Fruit fly (Drosophila melanogaster): ENCODE results near the gene ND-ACP.
A peak's percentile ranks its signal among the peaks of the same experiment; 100 is the strongest.

ND-ACP gene

DNA sequence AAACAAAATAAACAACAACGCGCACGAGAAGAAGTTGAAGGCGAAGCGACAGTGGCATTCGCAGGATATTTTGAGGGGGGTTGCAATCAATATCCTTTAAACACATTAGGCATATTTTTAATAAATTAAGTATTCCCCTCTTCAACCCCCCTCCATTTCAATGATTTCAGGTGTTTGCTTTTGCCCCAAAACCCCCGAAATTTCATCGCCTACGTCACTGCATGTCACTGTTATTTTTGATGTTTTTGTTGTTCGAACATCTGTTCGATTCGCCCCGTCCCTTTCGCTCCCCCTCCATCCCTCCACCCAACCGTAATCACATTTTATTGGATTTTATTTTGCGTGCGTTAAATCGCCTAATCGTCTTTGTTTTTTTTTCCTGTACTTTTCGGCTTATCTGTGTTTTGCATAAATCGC lies 38.5 kb downstream of the ND-ACP start (continued):
- TF ChIP-seq maf-S (GFP tag; optimal IDR thresholded peaks at IDR 0.05): peak; percentile 75
- peak; percentile 81 for TF ChIP-seq CG7271 (tag; optimal IDR thresholded peaks at IDR 0.05)
- TF ChIP-seq Tbp (GFP tag; optimal IDR thresholded peaks at IDR 0.05): no peak
- peak; percentile 60 for TF ChIP-seq NC2β (GFP tag; optimal IDR thresholded peaks at IDR 0.05)
- peak; percentile 72 for TF ChIP-seq CG15269 (tag; optimal IDR thresholded peaks at IDR 0.05)
- TF ChIP-seq CG6254 (GFP tag; optimal IDR thresholded peaks at IDR 0.05): peak; percentile 55
- TF ChIP-seq Ets97D (GFP tag; optimal IDR thresholded peaks at IDR 0.05): peak; percentile 62
- peak; percentile 56 for TF ChIP-seq repo (GFP tag; optimal IDR thresholded peaks at IDR 0.05)
- no peak for TF ChIP-seq MESR4 (GFP tag; optimal IDR thresholded peaks at IDR 0.05)
- no peak for TF ChIP-seq CG30020 (tag; optimal IDR thresholded peaks at IDR 0.05)
- TF ChIP-seq chm (GFP tag; IDR thresholded peaks at IDR 0.05): peak; percentile 91
- TF ChIP-seq CG14441 (GFP tag; IDR thresholded peaks at IDR 0.05): peak; percentile 88
- TF ChIP-seq bsh (GFP tag; optimal IDR thresholded peaks at IDR 0.05): peak in 1 of 2 experiments; percentile 78
- peak; percentile 59; the same call in 1 of the 2 replicates for TF ChIP-seq MBD-R2 (GFP tag; IDR thresholded peaks at IDR 0.05)
- TF ChIP-seq usp (GFP tag; optimal IDR thresholded peaks at IDR 0.05): no peak
- peak; percentile 74 for TF ChIP-seq nmo (GFP tag; optimal IDR thresholded peaks at IDR 0.05)
- TF ChIP-seq zen2 (GFP tag; IDR thresholded peaks at IDR 0.05; ENCODE audit: partially characterized antibody): 0 out of 3 replicates have a peak, but pooled peaks have one; percentile 34
- TF ChIP-seq CG15073 (GFP tag; optimal IDR thresholded peaks at IDR 0.05): no peak
- peak; percentile 51 for TF ChIP-seq CG10147 (GFP tag; optimal IDR thresholded peaks at IDR 0.05)
- TF ChIP-seq fu2 (GFP tag; optimal IDR thresholded peaks at IDR 0.05): no peak
- peak; percentile 81 for TF ChIP-seq Rx (GFP tag; IDR thresholded peaks at IDR 0.05)
- TF ChIP-seq crp (GFP tag; optimal IDR thresholded peaks at IDR 0.05): peak in 1 of 2 experiments; percentile 57
- peak in 1 of 3 experiments; percentile 79 for TF ChIP-seq lola (GFP tag; optimal IDR thresholded peaks at IDR 0.05)
- peak; percentile 38 for TF ChIP-seq trem (tag; optimal IDR thresholded peaks at IDR 0.05)
- no peak for TF ChIP-seq Dll (GFP tag; IDR thresholded peaks at IDR 0.05; ENCODE audit: partially characterized antibody)
- TF ChIP-seq CG4404 (GFP tag; IDR thresholded peaks at IDR 0.05): peak; percentile 97
- TF ChIP-seq YL-1 (GFP tag; optimal IDR thresholded peaks at IDR 0.05): no peak
- no peak for TF ChIP-seq Doc3 (GFP tag; IDR thresholded peaks at IDR 0.05; ENCODE audit: partially characterized antibody)
- no peak for TF ChIP-seq Dip2 (GFP tag; IDR thresholded peaks at IDR 0.05)
- peak; percentile 46 for TF ChIP-seq CG15479 (GFP tag; optimal IDR thresholded peaks at IDR 0.05)
- TF ChIP-seq Oli (tag; optimal IDR thresholded peaks at IDR 0.05): peak; percentile 78
- TF ChIP-seq CG18599 (GFP tag; optimal IDR thresholded peaks at IDR 0.05): peak; percentile 88
- TF ChIP-seq gem (tag; optimal IDR thresholded peaks at IDR 0.05): peak; percentile 84
- TF ChIP-seq CG3726 (GFP tag; IDR thresholded peaks at IDR 0.05): peak; percentile 87
- TF ChIP-seq CG10209 (GFP tag; optimal IDR thresholded peaks at IDR 0.05): peak; percentile 81
- peak; percentile 33 for TF ChIP-seq CG15011 (GFP tag; optimal IDR thresholded peaks at IDR 0.05)
- peak; percentile 59; the same call in 1 of the 2 replicates for TF ChIP-seq dati (GFP tag; IDR thresholded peaks at IDR 0.05)
- TF ChIP-seq CG8388 (GFP tag; optimal IDR thresholded peaks at IDR 0.05): peak; percentile 54
- peak; percentile 57 for TF ChIP-seq CG11398 (GFP tag; optimal IDR thresholded peaks at IDR 0.05)
- TF ChIP-seq HLH54F (GFP tag; optimal IDR thresholded peaks at IDR 0.05): peak; percentile 69
- peak; percentile 36 for TF ChIP-seq Sry-δ (GFP tag; optimal IDR thresholded peaks at IDR 0.05)
- peak; percentile 46 for TF ChIP-seq CG4617 (GFP tag; optimal IDR thresholded peaks at IDR 0.05; ENCODE audit: borderline replicate concordance)
- no peak for TF ChIP-seq br (optimal IDR thresholded peaks at IDR 0.05)
- TF ChIP-seq twi (tag; optimal IDR thresholded peaks at IDR 0.05): peak; percentile 77
- TF ChIP-seq run (tag; optimal IDR thresholded peaks at IDR 0.05): peak; percentile 44
- peak; percentile 79 to 84 for TF ChIP-seq dpn (GFP tag; optimal IDR thresholded peaks at IDR 0.05)
- TF ChIP-seq hth (optimal IDR thresholded peaks at IDR 0.05): no peak
- TF ChIP-seq insv (GFP tag; optimal IDR thresholded peaks at IDR 0.05): no peak
- peak; percentile 74 for TF ChIP-seq caup (GFP tag; optimal IDR thresholded peaks at IDR 0.05; ENCODE audit: severe bottlenecking)
- TF ChIP-seq Chrac-16 (GFP tag; optimal IDR thresholded peaks at IDR 0.05): peak; percentile 86
